2 fruit fly cellular contexts compared by ENCODE assay signal in genomic region chrX:4616865-4617669, dm6.
TF ChIP-seq lines count a peak whose summit lies in the region.

Gene peb, plus strand, starts transcription at chrX:4617564.

TF ChIP-seq in whole organism, embryonic, 481 proteins besides CTCF, POLR2A, EP300 and RAD21 (continued from another document and continues in another):
- TF ChIP-seq Lim3 (GFP tag; IDR thresholded peaks at IDR 0.05; lab: Robert Waterston, UW), result no peak
- no peak for TF ChIP-seq CG15011 (GFP tag; optimal IDR thresholded peaks at IDR 0.05; lab: Kevin White, UChicago)
- TF ChIP-seq Neu2 (GFP tag; optimal IDR thresholded peaks at IDR 0.05; lab: Kevin White, UChicago; ENCODE audit: borderline replicate concordance), result no peak
- TF ChIP-seq Ada2b (GFP tag; IDR thresholded peaks at IDR 0.05; lab: Robert Waterston, UW), result no peak
- no peak for TF ChIP-seq ro (GFP tag; IDR thresholded peaks at IDR 0.05; lab: Robert Waterston, UW)
- no peak for TF ChIP-seq BEAF-32 (GFP tag; optimal IDR thresholded peaks at IDR 0.05; lab: Kevin White, UChicago)
- TF ChIP-seq CG6791 (GFP tag; IDR thresholded peaks at IDR 0.05; lab: Robert Waterston, UW; ENCODE audit: partially characterized antibody), result no peak
- TF ChIP-seq nom (GFP tag; optimal IDR thresholded peaks at IDR 0.05; lab: Kevin White, UChicago), result peak; percentile 42
- peak; percentile 32 for TF ChIP-seq Usf (GFP tag; optimal IDR thresholded peaks at IDR 0.05; lab: Kevin White, UChicago)
- peak; percentile 78 for TF ChIP-seq cg (GFP tag; optimal IDR thresholded peaks at IDR 0.05; lab: Kevin White, UChicago)
- no peak for TF ChIP-seq CG14667 (GFP tag; IDR thresholded peaks at IDR 0.05; lab: Robert Waterston, UW)
- no peak for TF ChIP-seq gcm (GFP tag; optimal IDR thresholded peaks at IDR 0.05; lab: Kevin White, UChicago)
- TF ChIP-seq aop (GFP tag; IDR thresholded peaks at IDR 0.05; lab: Robert Waterston, UW), result no peak
- no peak for TF ChIP-seq chm (GFP tag; IDR thresholded peaks at IDR 0.05; lab: Robert Waterston, UW)
- no peak; the same call in 1 of the 2 replicates for TF ChIP-seq hbn (GFP tag; IDR thresholded peaks at IDR 0.05; lab: Robert Waterston, UW; ENCODE audit: partially characterized antibody)
- no peak for TF ChIP-seq Meics (GFP tag; optimal IDR thresholded peaks at IDR 0.05; lab: Kevin White, UChicago)
- TF ChIP-seq CG1832 (GFP tag; optimal IDR thresholded peaks at IDR 0.05; lab: Kevin White, UChicago), result peak; percentile 51
- peak; percentile 66 for TF ChIP-seq Med (GFP tag; lab: Kevin White, UChicago)
- peak; percentile 16 for TF ChIP-seq ind (GFP tag; optimal IDR thresholded peaks at IDR 0.05; lab: Kevin White, UChicago)
- peak; percentile 72 for TF ChIP-seq Camta (GFP tag; optimal IDR thresholded peaks at IDR 0.05; lab: Kevin White, UChicago)
- no peak for TF ChIP-seq CG7271 (tag; optimal IDR thresholded peaks at IDR 0.05; lab: Kevin White, UChicago)
- peak; percentile 94 for TF ChIP-seq Jarid2 (GFP tag; optimal IDR thresholded peaks at IDR 0.05; lab: Kevin White, UChicago)
- no peak for TF ChIP-seq CG3847 (GFP tag; IDR thresholded peaks at IDR 0.05; lab: Robert Waterston, UW)
- no peak for TF ChIP-seq sug (tag; optimal IDR thresholded peaks at IDR 0.05; lab: Kevin White, UChicago)
- TF ChIP-seq eve (GFP tag; optimal IDR thresholded peaks at IDR 0.05; lab: Kevin White, UChicago), result peak in 1 of 2 experiments; percentile 62
- TF ChIP-seq CG9437 (GFP tag; optimal IDR thresholded peaks at IDR 0.05; lab: Kevin White, UChicago), result peak; percentile 50
- TF ChIP-seq Asciz (GFP tag; optimal IDR thresholded peaks at IDR 0.05; lab: Kevin White, UChicago), result no peak
- TF ChIP-seq trh (GFP tag; optimal IDR thresholded peaks at IDR 0.05; lab: Kevin White, UChicago), result no peak
- peak; percentile 82 for TF ChIP-seq CG18262 (tag; optimal IDR thresholded peaks at IDR 0.05; lab: Kevin White, UChicago)
- no peak for TF ChIP-seq crol (GFP tag; IDR thresholded peaks at IDR 0.05; lab: Robert Waterston, UW)
- TF ChIP-seq Poxn (GFP tag; IDR thresholded peaks at IDR 0.05; lab: Robert Waterston, UW), result no peak
- no peak for TF ChIP-seq fd3F (GFP tag; optimal IDR thresholded peaks at IDR 0.05; lab: Kevin White, UChicago)
- TF ChIP-seq CG4730 (GFP tag; IDR thresholded peaks at IDR 0.05; lab: Robert Waterston, UW), result no peak
- no peak for TF ChIP-seq CG10431 (GFP tag; optimal IDR thresholded peaks at IDR 0.05; lab: Kevin White, UChicago)
- TF ChIP-seq Bdp1 (GFP tag; optimal IDR thresholded peaks at IDR 0.05; lab: Kevin White, UChicago), result no peak
- TF ChIP-seq Lhr (GFP tag; optimal IDR thresholded peaks at IDR 0.05; lab: Kevin White, UChicago), result no peak
- peak; percentile 33 for TF ChIP-seq CG10209 (GFP tag; optimal IDR thresholded peaks at IDR 0.05; lab: Kevin White, UChicago)
- TF ChIP-seq Tbp (GFP tag; optimal IDR thresholded peaks at IDR 0.05; lab: Kevin White, UChicago), result no peak
- peak; percentile 48 for TF ChIP-seq dmrt99B (tag; optimal IDR thresholded peaks at IDR 0.05; lab: Kevin White, UChicago)
- TF ChIP-seq CG10565 (GFP tag; optimal IDR thresholded peaks at IDR 0.05; lab: Kevin White, UChicago), result no peak
- TF ChIP-seq CG9215 (GFP tag; IDR thresholded peaks at IDR 0.05; lab: Robert Waterston, UW), result 0 out of 2 replicates have a peak, but pooled peaks have one; percentile 11
- no peak for TF ChIP-seq Dek (tag; optimal IDR thresholded peaks at IDR 0.05; lab: Kevin White, UChicago)
- TF ChIP-seq sr (GFP tag; IDR thresholded peaks at IDR 0.05; lab: Robert Waterston, UW), result no peak
- TF ChIP-seq CG15514 (GFP tag; optimal IDR thresholded peaks at IDR 0.05; lab: Kevin White, UChicago), result no peak
- no peak for TF ChIP-seq Nf-YA (GFP tag; IDR thresholded peaks at IDR 0.05; lab: Robert Waterston, UW)
- TF ChIP-seq Hsf (GFP tag; optimal IDR thresholded peaks at IDR 0.05; lab: Kevin White, UChicago), result peak; percentile 51
- no peak for TF ChIP-seq Dip3 (GFP tag; optimal IDR thresholded peaks at IDR 0.05; lab: Kevin White, UChicago)
- peak; percentile 14 for TF ChIP-seq CG12155 (GFP tag; optimal IDR thresholded peaks at IDR 0.05; lab: Kevin White, UChicago)
- TF ChIP-seq CG12299 (tag; optimal IDR thresholded peaks at IDR 0.05; lab: Kevin White, UChicago), result no peak
- no peak for TF ChIP-seq CG1024 (GFP tag; IDR thresholded peaks at IDR 0.05; lab: Robert Waterston, UW)
- TF ChIP-seq CG2889 (GFP tag; IDR thresholded peaks at IDR 0.05; lab: Robert Waterston, UW), result no peak
- TF ChIP-seq CG42726 (GFP tag; IDR thresholded peaks at IDR 0.05; lab: Robert Waterston, UW; ENCODE audit: partially characterized antibody), result 0 out of 2 replicates have a peak, but pooled peaks have one; percentile 52
- TF ChIP-seq odd (GFP tag; optimal IDR thresholded peaks at IDR 0.05; lab: Kevin White, UChicago), result no peak
- TF ChIP-seq NC2α (GFP tag; optimal IDR thresholded peaks at IDR 0.05; lab: Kevin White, UChicago), result no peak
- TF ChIP-seq ken (GFP tag; IDR thresholded peaks at IDR 0.05; lab: Robert Waterston, UW), result peak; percentile 21; the same call in 1 of the 3 replicates
- TF ChIP-seq run (tag; optimal IDR thresholded peaks at IDR 0.05; lab: Kevin White, UChicago), result no peak
- peak; percentile 90 for TF ChIP-seq CG17385 (GFP tag; optimal IDR thresholded peaks at IDR 0.05; lab: Kevin White, UChicago)
- TF ChIP-seq sna (GFP tag; IDR thresholded peaks at IDR 0.05; lab: Robert Waterston, UW; ENCODE audit: partially characterized antibody), result peak; percentile 54
- peak; percentile 57 for TF ChIP-seq NK7.1 (GFP tag; optimal IDR thresholded peaks at IDR 0.05; lab: Kevin White, UChicago)
- TF ChIP-seq exex (tag; optimal IDR thresholded peaks at IDR 0.05; lab: Kevin White, UChicago), result no peak
- peak; percentile 98 for TF ChIP-seq sens (GFP tag; lab: Kevin White, UChicago)
- TF ChIP-seq CG2129 (GFP tag; IDR thresholded peaks at IDR 0.05; lab: Robert Waterston, UW; ENCODE audit: partially characterized antibody), result no peak
- no peak for TF ChIP-seq yki (optimal IDR thresholded peaks at IDR 0.05; lab: Kevin White, UChicago)
- no peak for TF ChIP-seq al (GFP tag; IDR thresholded peaks at IDR 0.05; lab: Robert Waterston, UW)
- peak; percentile 18 for TF ChIP-seq D19A (tag; optimal IDR thresholded peaks at IDR 0.05; lab: Kevin White, UChicago)
- no peak; the same call in 2 of the 3 replicates for TF ChIP-seq Optix (GFP tag; IDR thresholded peaks at IDR 0.05; lab: Robert Waterston, UW)
- no peak for TF ChIP-seq CG17359 (tag; optimal IDR thresholded peaks at IDR 0.05; lab: Kevin White, UChicago)
- peak; percentile 54 for TF ChIP-seq CG10959 (GFP tag; IDR thresholded peaks at IDR 0.05; lab: Robert Waterston, UW)

TF ChIP-seq in whole organism, prepupa, 60 proteins besides CTCF, POLR2A, EP300 and RAD21 (continued from another document):
- TF ChIP-seq lz (GFP tag; optimal IDR thresholded peaks at IDR 0.05; lab: Kevin White, UChicago), result peak; percentile 61
- peak; percentile 31 for TF ChIP-seq Sox14 (GFP tag; optimal IDR thresholded peaks at IDR 0.05; lab: Kevin White, UChicago)
- peak; percentile 7 for TF ChIP-seq CG34406 (GFP tag; optimal IDR thresholded peaks at IDR 0.05; lab: Kevin White, UChicago)
- peak; percentile 81 for TF ChIP-seq CG6163 (GFP tag; IDR thresholded peaks at IDR 0.05; lab: Robert Waterston, UW)
- peak; percentile 49 for TF ChIP-seq CG32006 (GFP tag; optimal IDR thresholded peaks at IDR 0.05; lab: Kevin White, UChicago)
- TF ChIP-seq Blimp-1 (GFP tag; optimal IDR thresholded peaks at IDR 0.05; lab: Kevin White, UChicago), result peak; percentile 6
